Fruit fly (Drosophila melanogaster): ENCODE data around the gene Amacr.

DNA sequence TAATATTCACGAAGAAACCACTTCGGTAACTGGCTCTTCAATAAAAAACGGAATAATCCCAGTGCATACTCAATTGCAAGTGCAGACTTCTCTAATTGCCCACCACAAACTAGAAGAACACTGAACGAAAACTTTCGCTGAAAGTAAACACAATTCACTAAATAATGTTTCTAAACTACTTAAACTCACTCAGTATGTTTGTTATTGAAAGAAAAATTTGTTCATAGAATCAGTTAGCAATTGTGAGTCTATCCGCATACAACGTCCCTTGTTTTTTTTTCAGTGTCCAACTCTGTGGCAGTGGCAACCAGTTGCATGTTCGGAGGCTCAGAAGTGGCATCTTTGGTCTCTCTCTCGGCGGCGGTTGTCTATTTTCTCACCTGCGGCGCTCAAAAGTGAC is 30.7 kb downstream of the Amacr start:
- TF ChIP-seq bab1 (GFP tag; optimal IDR thresholded peaks at IDR 0.05), result no peak
- TF ChIP-seq Clk (GFP tag; optimal IDR thresholded peaks at IDR 0.05), result no peak
- no peak for TF ChIP-seq CG5204 (GFP tag; optimal IDR thresholded peaks at IDR 0.05)
- TF ChIP-seq tj (GFP tag; optimal IDR thresholded peaks at IDR 0.05), result no peak
- no peak for TF ChIP-seq Hr96 (GFP tag; optimal IDR thresholded peaks at IDR 0.05)
- no peak for TF ChIP-seq kay (GFP tag; ENCODE audit: borderline replicate concordance)
- no peak for TF ChIP-seq CG7101 (tag; optimal IDR thresholded peaks at IDR 0.05)
- no peak for TF ChIP-seq CG33017 (tag; optimal IDR thresholded peaks at IDR 0.05)
- TF ChIP-seq Crg-1 (GFP tag; optimal IDR thresholded peaks at IDR 0.05), result no peak
- TF ChIP-seq Mnt (GFP tag; optimal IDR thresholded peaks at IDR 0.05), result no peak
- TF ChIP-seq pad (GFP tag; optimal IDR thresholded peaks at IDR 0.05), result no peak
- TF ChIP-seq ovo (GFP tag; optimal IDR thresholded peaks at IDR 0.05), result no peak
- TF ChIP-seq cic (GFP tag; optimal IDR thresholded peaks at IDR 0.05), result no peak
- TF ChIP-seq CG11617 (GFP tag; optimal IDR thresholded peaks at IDR 0.05), result no peak
